Worm (Caenorhabditis elegans): ENCODE measurements around the gene lmd-3.

Gene lmd-3

DNA sequence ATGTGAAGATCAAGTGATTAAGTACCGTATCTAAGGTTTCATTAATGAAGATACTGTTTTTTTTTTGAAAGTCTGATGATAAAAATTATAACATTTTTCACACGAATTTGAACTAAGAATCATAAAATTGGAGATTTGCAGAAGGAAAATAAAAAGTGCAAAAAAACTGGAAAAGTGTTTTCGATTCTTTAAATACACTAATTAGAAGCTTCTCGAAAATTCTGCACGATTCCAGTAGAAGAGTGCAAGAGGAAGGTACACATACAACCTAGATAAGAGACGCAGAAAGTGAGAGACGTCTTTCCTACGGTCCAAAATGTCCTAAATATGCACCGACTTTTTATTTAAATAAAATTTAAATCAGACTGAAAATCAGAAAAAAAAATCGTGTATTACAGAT is 18.4 kb downstream of the lmd-3 start:
- TF ChIP-seq ceh-16 (tag; optimal IDR thresholded peaks at IDR 0.05) = no peak
- no peak for TF ChIP-seq ZK546.5 (tag; optimal IDR thresholded peaks at IDR 0.05)
- no peak for TF ChIP-seq egl-27 (tag; optimal IDR thresholded peaks at IDR 0.05)
- peak; percentile 37 for TF ChIP-seq nfya-1 (tag; optimal IDR thresholded peaks at IDR 0.05; ENCODE audit: insufficient read depth)
- TF ChIP-seq nhr-23 (tag; optimal IDR thresholded peaks at IDR 0.05) = no peak
- TF ChIP-seq jun-1 (tag; optimal IDR thresholded peaks at IDR 0.05) = no peak
- TF ChIP-seq tbx-2 (tag; optimal IDR thresholded peaks at IDR 0.05) = no peak
- no peak for TF ChIP-seq elt-1 (tag; optimal IDR thresholded peaks at IDR 0.05)
- no peak for TF ChIP-seq fos-1 (tag; optimal IDR thresholded peaks at IDR 0.05)
- no peak for TF ChIP-seq nhr-25 (tag; optimal IDR thresholded peaks at IDR 0.05)
- no peak for TF ChIP-seq snpc-4 (tag; optimal IDR thresholded peaks at IDR 0.05)
- no peak for TF ChIP-seq nhr-12 (tag; optimal IDR thresholded peaks at IDR 0.05)
- TF ChIP-seq fkh-10 (GFP tag; optimal IDR thresholded peaks at IDR 0.05) = no peak
- TF ChIP-seq eor-1 (tag; optimal IDR thresholded peaks at IDR 0.05) = no peak
- TF ChIP-seq nhr-11 (tag; optimal IDR thresholded peaks at IDR 0.05) = no peak
- TF ChIP-seq pha-4 (tag; optimal IDR thresholded peaks at IDR 0.05) = peak; percentile 14

DNA sequence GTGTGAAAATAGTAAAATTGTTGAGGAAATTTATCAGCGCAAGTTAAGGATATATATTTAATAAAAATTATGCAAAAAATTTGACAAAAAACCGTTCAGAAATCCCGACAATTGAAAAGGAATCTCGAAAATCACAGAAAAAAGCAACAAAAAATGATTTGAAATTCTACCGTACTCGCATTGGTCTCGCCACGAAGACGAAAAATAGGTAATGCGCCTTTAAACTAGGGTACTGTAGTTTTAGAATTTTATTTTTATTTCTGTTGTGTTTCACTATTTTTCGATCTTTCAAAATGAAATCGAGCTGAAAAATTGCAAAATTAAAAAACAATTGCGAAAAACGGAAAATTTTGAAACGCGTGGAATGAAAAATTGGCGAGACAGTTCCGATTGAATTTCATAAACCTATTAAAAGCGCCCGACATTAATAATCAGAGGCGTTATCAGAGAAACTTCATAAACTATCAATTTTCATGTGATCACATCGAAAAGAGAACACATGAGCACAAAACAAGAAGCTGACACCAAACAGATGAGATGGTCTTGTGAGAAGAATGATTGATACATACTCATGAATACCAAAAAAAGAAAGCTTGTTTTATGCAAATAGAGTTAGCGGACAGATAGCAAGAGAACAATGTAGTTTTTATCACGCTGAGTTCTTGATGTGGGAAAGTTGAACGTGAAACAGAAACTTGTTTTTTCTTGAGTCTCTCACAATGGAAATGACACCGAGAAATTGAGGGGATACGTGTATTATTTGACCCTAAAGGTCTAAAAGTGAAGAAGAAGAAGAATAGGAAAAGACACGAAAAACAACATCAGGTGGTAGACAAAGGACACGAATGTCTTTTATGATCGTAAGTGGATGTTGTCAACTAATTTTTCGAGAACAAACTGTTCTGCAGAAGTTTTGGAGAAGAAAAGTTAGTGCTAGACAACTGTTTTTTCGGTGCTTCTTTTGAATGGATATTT is 19.5 kb downstream of the lmd-3 start:
- TF ChIP-seq ztf-4 (tag; optimal IDR thresholded peaks at IDR 0.05) (peak; percentile 23), pqm-1 (tag; optimal IDR thresholded peaks at IDR 0.05) (peak; percentile 88), daf-12 (tag; optimal IDR thresholded peaks at IDR 0.05) (no peak), nhr-25 (tag; optimal IDR thresholded peaks at IDR 0.05) (peak; percentile 14), R02D3.7 (tag; optimal IDR thresholded peaks at IDR 0.05) (no peak), elt-2 (tag; optimal IDR thresholded peaks at IDR 0.05) (peak; percentile 92), jun-1 (tag; optimal IDR thresholded peaks at IDR 0.05) (peak; percentile 9), mml-1 (tag; optimal IDR thresholded peaks at IDR 0.05) (no peak), ama-1 (optimal IDR thresholded peaks at IDR 0.05) (peak; percentile 16), ceh-16 (tag; optimal IDR thresholded peaks at IDR 0.05) (no peak), pha-4 (tag; optimal IDR thresholded peaks at IDR 0.05) (peak; percentile 73), fos-1 (tag; optimal IDR thresholded peaks at IDR 0.05) (no peak)

DNA sequence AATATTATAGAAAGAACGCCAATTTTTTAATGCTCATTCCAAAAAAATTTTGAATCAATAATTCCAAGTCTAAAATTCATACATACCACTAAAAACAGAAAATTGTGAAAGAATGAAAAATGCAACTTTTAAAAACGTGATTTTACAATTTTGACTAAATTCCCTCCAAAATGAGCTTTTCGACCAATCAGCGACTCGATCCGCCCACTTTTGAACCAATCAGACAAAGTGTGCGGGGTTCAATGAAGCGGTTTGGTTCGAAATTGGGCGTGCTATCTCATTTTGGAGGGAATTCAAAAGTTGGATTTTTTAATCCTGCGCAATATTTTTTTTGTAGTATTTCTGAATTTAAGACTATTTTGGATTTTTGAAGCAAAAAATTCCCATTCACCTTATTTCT is 27.3 kb downstream of the lmd-3 start:
- TF ChIP-seq fkh-10 (GFP tag; optimal IDR thresholded peaks at IDR 0.05) (no peak), fkh-2 (tag; optimal IDR thresholded peaks at IDR 0.05) (no peak), nfya-1 (tag; optimal IDR thresholded peaks at IDR 0.05; ENCODE audit: insufficient read depth) (peak; percentile 69), mml-1 (tag; optimal IDR thresholded peaks at IDR 0.05) (no peak)

DNA sequence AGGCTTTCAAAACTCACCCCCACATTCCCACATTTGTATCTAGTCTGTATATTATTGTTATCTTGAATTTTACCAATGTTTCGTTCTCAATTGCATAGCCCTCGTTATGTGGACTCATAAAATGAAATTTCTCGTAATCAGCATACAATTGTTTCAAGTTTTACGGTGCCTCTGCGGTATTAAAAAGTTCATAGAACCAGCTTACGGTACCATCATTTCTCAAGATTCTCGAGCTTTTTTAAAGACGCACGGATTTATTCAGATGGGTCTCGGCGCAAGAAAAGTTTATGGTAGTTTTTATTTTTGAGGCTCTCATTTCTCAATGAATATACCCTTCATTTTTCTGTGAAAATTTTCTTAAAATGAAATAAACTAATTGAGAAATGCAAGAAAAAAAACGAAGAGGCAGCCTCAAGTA is 29.5 kb downstream of the lmd-3 start:
- no peak for TF ChIP-seq sea-2 (GFP tag; optimal IDR thresholded peaks at IDR 0.05)
- no peak for TF ChIP-seq nhr-77 (tag; optimal IDR thresholded peaks at IDR 0.05)
- TF ChIP-seq egl-5 (tag; optimal IDR thresholded peaks at IDR 0.05) = no peak
- TF ChIP-seq fkh-10 (GFP tag; optimal IDR thresholded peaks at IDR 0.05) = no peak
- TF ChIP-seq nfya-1 (tag; optimal IDR thresholded peaks at IDR 0.05; ENCODE audit: insufficient read depth) = no peak
- TF ChIP-seq ceh-16 (tag; optimal IDR thresholded peaks at IDR 0.05) = no peak
- TF ChIP-seq aly-2 (tag; optimal IDR thresholded peaks at IDR 0.05) = no peak
- no peak for TF ChIP-seq nhr-237 (tag; optimal IDR thresholded peaks at IDR 0.05)
- TF ChIP-seq nhr-76 (tag; optimal IDR thresholded peaks at IDR 0.05) = no peak
- TF ChIP-seq pha-4 (tag; optimal IDR thresholded peaks at IDR 0.05) = no peak
- TF ChIP-seq lsy-12 (tag; optimal IDR thresholded peaks at IDR 0.05) = no peak

DNA sequence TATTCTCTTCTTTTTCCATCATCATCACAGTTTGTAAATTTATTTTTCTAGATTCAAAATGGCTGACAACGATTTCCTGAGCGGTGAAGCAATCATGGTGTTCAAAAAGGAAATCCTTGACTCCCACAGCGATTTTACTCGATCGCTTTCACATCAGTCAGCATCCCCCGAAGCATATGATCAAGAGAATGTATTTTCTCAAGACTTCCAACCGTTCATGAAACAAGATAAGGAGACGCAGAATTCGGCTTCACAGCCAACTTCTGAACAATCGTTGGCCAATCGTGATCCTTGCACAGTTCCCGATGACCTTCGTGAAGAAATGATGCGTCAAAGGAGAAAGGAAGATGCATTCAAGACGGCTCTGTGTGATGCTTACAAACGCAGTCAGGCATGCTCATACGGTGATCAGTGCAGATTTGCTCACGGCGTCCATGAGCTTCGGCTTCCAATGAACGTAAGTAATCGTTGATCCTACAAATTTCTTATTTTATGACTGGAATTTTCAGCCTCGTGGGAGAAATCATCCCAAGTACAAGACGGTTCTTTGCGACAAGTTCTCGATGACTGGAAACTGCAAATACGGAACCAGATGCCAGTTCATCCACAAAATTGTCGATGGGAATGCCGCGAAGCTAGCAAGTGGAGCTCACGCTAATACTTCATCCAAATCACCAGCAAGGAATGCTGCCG is 30.4 kb downstream of the lmd-3 start, which contains the start of gene pos-1:
Gene pos-1, plus strand, starts transcription at position 51 of the 693 bp plus-strand sequence.
- TF ChIP-seq daf-12 (tag; optimal IDR thresholded peaks at IDR 0.05) (no peak), ZK546.5 (tag; optimal IDR thresholded peaks at IDR 0.05) (no peak), fkh-2 (tag; optimal IDR thresholded peaks at IDR 0.05) (no peak), mdl-1 (tag; optimal IDR thresholded peaks at IDR 0.05) (no peak), fkh-10 (GFP tag; optimal IDR thresholded peaks at IDR 0.05) (no peak), lsy-12 (tag; optimal IDR thresholded peaks at IDR 0.05) (no peak), R02D3.7 (tag; optimal IDR thresholded peaks at IDR 0.05) (no peak)
